Worm (Caenorhabditis elegans): Measurements from ENCODE around the gene C05D11.1.

DNA sequence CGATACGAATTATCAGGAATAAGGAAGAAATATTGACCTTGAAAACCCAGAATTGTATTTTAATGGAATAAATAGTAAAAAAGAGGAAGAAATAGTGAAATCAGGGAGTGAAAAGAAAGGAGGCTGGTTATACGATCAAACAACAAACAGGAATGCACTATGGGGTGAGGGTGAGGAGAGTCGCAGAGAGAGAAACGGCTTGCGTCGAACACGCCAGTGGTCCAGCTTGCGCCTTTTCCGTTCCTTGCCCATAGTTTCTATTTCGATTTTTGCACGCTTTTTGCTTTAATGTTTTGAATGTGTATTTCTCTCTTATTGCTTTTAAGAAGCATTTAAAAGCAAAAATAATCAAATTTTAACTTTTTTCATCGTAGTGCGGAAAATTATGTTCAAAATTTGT is 17.3 kb downstream of the C05D11.1 start:
- TF ChIP-seq tbx-37 (GFP tag; conservative IDR thresholded peaks at IDR 0.05) = 0 out of 2 replicates have a peak, but pooled peaks have one; percentile 46
- TF ChIP-seq scrt-1 (GFP tag; IDR thresholded peaks at IDR 0.05) = no peak
